Fruit fly (Drosophila melanogaster) whole organism, embryonic: ENCODE data around the gene CG13896.

ENCODE experiments used
- CG10267 ChIP-seq: fragments of 200-800 bp; sonication (Bioruptor generic); optimal IDR thresholded peaks from 2 replicates; lab custom pipeline; 2018; ENCODE audit warnings: missing biosample characterization, mild to moderate bottlenecking, missing genetic modification characterization, moderate library complexity
- CG10979 ChIP-seq: fragments of 200-800 bp; sonication (Bioruptor generic); optimal IDR thresholded peaks from 2 replicates; lab custom pipeline; 2018; ENCODE audit warnings: missing biosample characterization, mild to moderate bottlenecking, missing genetic modification characterization, moderate library complexity
- CG11696 ChIP-seq: fragments of 200-800 bp; sonication (Bioruptor generic); IDR thresholded peaks from 2 replicates; pipeline ENCODE4 v1.3.6; 2022; ENCODE audit warnings: missing biosample characterization, missing genetic modification characterization
- CG12071 ChIP-seq: fragments of 200-800 bp; sonication (Bioruptor generic); optimal IDR thresholded peaks from 3 replicates; lab custom pipeline; 2018; ENCODE audit warnings: missing biosample characterization, mild to moderate bottlenecking, missing genetic modification characterization
- CG12942 ChIP-seq: fragments of 200-800 bp; sonication (Bioruptor generic); optimal IDR thresholded peaks from 3 replicates; lab custom pipeline; 2016; ENCODE audit warnings: missing biosample characterization, missing genetic modification characterization
- CG13296 ChIP-seq: fragments of 200-800 bp; sonication (Bioruptor generic); optimal IDR thresholded peaks from 3 replicates; lab custom pipeline; 2018; ENCODE audit warnings: missing biosample characterization, mild to moderate bottlenecking, missing genetic modification characterization
- CG14014 ChIP-seq: fragments of 200-800 bp; sonication (Bioruptor generic); IDR thresholded peaks from 2 replicates; pipeline ENCODE4 v1.3.6; 2022; ENCODE audit warnings: missing biosample characterization, missing genetic modification characterization
- CG17186 ChIP-seq: fragments of 200-800 bp; sonication (Bioruptor generic); optimal IDR thresholded peaks from 3 replicates; lab custom pipeline; 2017; ENCODE audit warnings: missing biosample characterization, missing genetic modification reagents, missing genetic modification characterization
- CG18262 ChIP-seq: fragments of 200-800 bp; optimal IDR thresholded peaks from 3 replicates; lab custom pipeline; 2019; ENCODE audit warnings: missing biosample characterization, mild to moderate bottlenecking, missing genetic modification characterization, moderate library complexity
- CG1832 ChIP-seq: fragments of 200-800 bp; sonication (Bioruptor generic); optimal IDR thresholded peaks from 2 replicates; lab custom pipeline; 2017; ENCODE audit warnings: missing biosample characterization, mild to moderate bottlenecking, missing genetic modification characterization, inconsistent platforms
- CG18476 ChIP-seq: fragments of 200-800 bp; sonication (Bioruptor generic); optimal IDR thresholded peaks from 2 replicates; lab custom pipeline; 2016; ENCODE audit warnings: missing biosample characterization, mild to moderate bottlenecking, missing genetic modification characterization
- CG18599 ChIP-seq: fragments of 200-800 bp; sonication (Bioruptor generic); optimal IDR thresholded peaks from 3 replicates; lab custom pipeline; 2017; ENCODE audit warnings: missing biosample characterization, missing genetic modification characterization, mild to moderate bottlenecking, moderate library complexity, missing genetic modification reagents
- CG2120 ChIP-seq: fragments of 200-800 bp; sonication (Bioruptor generic); optimal IDR thresholded peaks from 3 replicates; lab custom pipeline; 2016; ENCODE audit warnings: missing biosample characterization, missing genetic modification characterization
- CG33557 ChIP-seq: fragments of 200-800 bp; sonication (Bioruptor generic); optimal IDR thresholded peaks from 2 replicates; lab custom pipeline; 2019; ENCODE audit warnings: missing biosample characterization, mild to moderate bottlenecking, missing genetic modification characterization, moderate library complexity
- CG4360 ChIP-seq: fragments of 200-800 bp; sonication (Bioruptor generic); IDR thresholded peaks from 2 replicates; pipeline ENCODE4 v1.3.6; 2022; ENCODE audit warnings: missing biosample characterization, missing genetic modification characterization
- CG8359 ChIP-seq: fragments of 200-800 bp; sonication (Bioruptor generic); optimal IDR thresholded peaks from 2 replicates; lab custom pipeline; 2017; ENCODE audit warnings: missing biosample characterization, mild to moderate bottlenecking, missing genetic modification characterization, borderline replicate concordance
- CG9437 ChIP-seq: fragments of 200-800 bp; sonication (Bioruptor generic); optimal IDR thresholded peaks from 2 replicates; lab custom pipeline; 2018; ENCODE audit warnings: missing biosample characterization, mild to moderate bottlenecking, missing genetic modification characterization
- Dref ChIP-seq: fragments of 200-800 bp; sonication (Bioruptor generic); IDR thresholded peaks from 2 replicates; pipeline ENCODE4 v1.3.6; 2022; ENCODE audit warnings: missing biosample characterization, missing genetic modification characterization
- Hr39 ChIP-seq: fragments of >200 bp; optimal IDR thresholded peaks from 2 replicates; lab custom pipeline; 2017
- Lim3 ChIP-seq: fragments of 200-800 bp; sonication (Bioruptor generic); IDR thresholded peaks from 2 replicates; pipeline ENCODE4 v1.3.6; 2022; ENCODE audit warnings: missing biosample characterization, missing genetic modification characterization
- NFAT ChIP-seq: fragments of 200-800 bp; sonication (Bioruptor generic); IDR thresholded peaks from 2 replicates; pipeline ENCODE4 v1.3.6; 2022; ENCODE audit warnings: missing biosample characterization, missing genetic modification characterization
- NfI ChIP-seq: fragments of 200-800 bp; sonication (Bioruptor generic); optimal IDR thresholded peaks from 3 replicates; lab custom pipeline; 2018; ENCODE audit warnings: missing biosample characterization, mild to moderate bottlenecking, missing genetic modification characterization, moderate library complexity
- Sox100B ChIP-seq: fragments of 200-800 bp; sonication (Bioruptor generic); optimal IDR thresholded peaks from 3 replicates; lab custom pipeline; 2018; ENCODE audit warnings: missing biosample characterization, mild to moderate bottlenecking, missing genetic modification characterization
- Sry-β ChIP-seq: fragments of 200-800 bp; sonication (Bioruptor generic); optimal IDR thresholded peaks from 2 replicates; lab custom pipeline; 2018; ENCODE audit warnings: missing biosample characterization, mild to moderate bottlenecking, missing genetic modification characterization, moderate library complexity
- bbx ChIP-seq: fragments of 200-800 bp; sonication (Bioruptor generic); IDR thresholded peaks from 2 replicates; pipeline ENCODE4 v1.3.6; 2022; ENCODE audit warnings: missing biosample characterization, missing genetic modification characterization; ENCODE audit not compliant: partially characterized antibody
- en ChIP-seq: fragments of 200-800 bp; sonication (Bioruptor generic); optimal IDR thresholded peaks from 2 replicates; lab custom pipeline; 2016; ENCODE audit warnings: missing biosample characterization, missing genetic modification characterization
- gcm2 ChIP-seq: fragments of 200-800 bp; sonication (Bioruptor generic); optimal IDR thresholded peaks from 2 replicates; lab custom pipeline; 2016; ENCODE audit warnings: missing biosample characterization, missing genetic modification characterization
- gt ChIP-seq: fragments of 200-800 bp; sonication (Bioruptor generic); IDR thresholded peaks from 2 replicates; pipeline ENCODE4 v1.3.6; 2022; ENCODE audit warnings: missing biosample characterization, missing genetic modification characterization
- kni ChIP-seq: fragments of 200-800 bp; sonication (Bioruptor generic); optimal IDR thresholded peaks from 3 replicates; lab custom pipeline; 2017; ENCODE audit warnings: mild to moderate bottlenecking, missing biosample characterization, missing genetic modification reagents, missing genetic modification characterization
- nau ChIP-seq: fragments of 200-800 bp; sonication (Bioruptor generic); optimal IDR thresholded peaks from 3 replicates; lab custom pipeline; 2017; ENCODE audit warnings: missing biosample characterization, mild to moderate bottlenecking, missing genetic modification characterization, missing genetic modification reagents
- pfk ChIP-seq: fragments of 200-800 bp; sonication (Bioruptor generic); optimal IDR thresholded peaks from 2 replicates; lab custom pipeline; 2018; ENCODE audit warnings: missing biosample characterization, mild to moderate bottlenecking, missing genetic modification characterization, moderate library complexity
- prd ChIP-seq, 3 experiments: fragments of >200 bp in 2 of 3; fragments of 200-800 bp in 1 of 3; sonication (Bioruptor generic) in 1 of 3; optimal IDR thresholded peaks in 2 of 3; IDR thresholded peaks in 1 of 3; 2 replicates in 2 of 3; 3 replicates in 1 of 3; pipeline versions ENCODE4 v1.3.6 to Lab custom; 2017 to 2022; ENCODE audit warnings: missing biosample characterization in 1 of 3, missing genetic modification characterization in 1 of 3
- pzg ChIP-seq: fragments of 200-800 bp; sonication (Bioruptor generic); optimal IDR thresholded peaks from 3 replicates; lab custom pipeline; 2018; ENCODE audit warnings: missing biosample characterization, mild to moderate bottlenecking, missing genetic modification characterization, moderate library complexity
- row ChIP-seq: fragments of 200-800 bp; sonication (Bioruptor generic); IDR thresholded peaks from 3 replicates; pipeline ENCODE4 v1.3.6; 2022; ENCODE audit warnings: missing biosample characterization, missing genetic modification characterization
- slou ChIP-seq: fragments of 200-800 bp; sonication (Bioruptor generic); optimal IDR thresholded peaks from 3 replicates; lab custom pipeline; 2016; ENCODE audit warnings: missing biosample characterization, missing genetic modification characterization
- tio ChIP-seq: fragments of 200-800 bp; sonication (Bioruptor generic); optimal IDR thresholded peaks from 2 replicates; lab custom pipeline; 2017; ENCODE audit warnings: missing biosample characterization, missing genetic modification characterization, inconsistent platforms
- twi ChIP-seq: fragments of 200-800 bp; optimal IDR thresholded peaks from 2 replicates; lab custom pipeline; 2019; ENCODE audit warnings: missing biosample characterization, mild to moderate bottlenecking, missing genetic modification characterization, moderate library complexity
- zen ChIP-seq: fragments of 200-800 bp; sonication (Bioruptor generic); optimal IDR thresholded peaks from 3 replicates; lab custom pipeline; 2018; ENCODE audit warnings: missing biosample characterization, mild to moderate bottlenecking, missing genetic modification characterization, moderate library complexity

CG13896 gene

dm6 chr3L:733845-734697 lies 22.4 kb upstream of the CG13896 start (continued):
- TF ChIP-seq tio (peak; percentile 22), Sox100B (peak; percentile 53), gt (GFP tag; lab: Robert Waterston, UW) (no peak), CG12071 (GFP tag; lab: Kevin White, UChicago) (no peak), en (no peak), CG17186 (GFP tag; lab: Kevin White, UChicago) (no peak), CG13296 (GFP tag; lab: Kevin White, UChicago) (no peak), CG8359 (GFP tag; lab: Kevin White, UChicago) (no peak), nau (GFP tag; lab: Kevin White, UChicago) (no peak), CG14014 (no peak), CG12942 (GFP tag; lab: Kevin White, UChicago) (no peak), NFAT (GFP tag; lab: Robert Waterston, UW) (no peak), CG18476 (GFP tag; lab: Kevin White, UChicago) (no peak), CG10267 (tag; lab: Kevin White, UChicago) (peak; percentile 20), Lim3 (GFP tag; lab: Robert Waterston, UW) (no peak), CG4360 (GFP tag; lab: Robert Waterston, UW) (no peak), CG1832 (GFP tag; lab: Kevin White, UChicago) (no peak), gcm2 (GFP tag; lab: Kevin White, UChicago) (no peak), CG11696 (GFP tag; lab: Robert Waterston, UW) (no peak), CG18599 (GFP tag; lab: Kevin White, UChicago) (peak; percentile 34), CG9437 (GFP tag; lab: Kevin White, UChicago) (peak; percentile 25), NfI (GFP tag; lab: Kevin White, UChicago) (no peak), row (peak; percentile 37; the same call in 2 of the 3 replicates), zen (tag; lab: Kevin White, UChicago) (no peak), CG10979 (tag; lab: Kevin White, UChicago) (peak; percentile 42), slou (GFP tag; lab: Kevin White, UChicago) (no peak), bbx (GFP tag; lab: Robert Waterston, UW) (no peak), Dref (GFP tag; lab: Robert Waterston, UW) (no peak), pfk (GFP tag; lab: Kevin White, UChicago) (no peak), Hr39 (lab: Kevin White, UChicago) (no peak), pzg (GFP tag; lab: Kevin White, UChicago) (no peak), kni (GFP tag; lab: Kevin White, UChicago) (peak; percentile 35), twi (tag; lab: Kevin White, UChicago) (no peak), CG33557 (GFP tag; lab: Kevin White, UChicago) (no peak), prd (optimal IDR thresholded peaks at IDR 0.05; lab: Kevin White, UChicago) (no peak), prd (GFP tag; IDR thresholded peaks at IDR 0.05; lab: Robert Waterston, UW) (peak; percentile 44; the same call in 1 of the 3 replicates), Sry-β (GFP tag; lab: Kevin White, UChicago) (no peak), CG2120 (GFP tag; lab: Kevin White, UChicago) (peak; percentile 15), CG18262 (tag; lab: Kevin White, UChicago) (peak; percentile 57)
